Worm (Caenorhabditis elegans): Measurements from ENCODE around the gene F37A4.6.

ce11 chrIII:6681790-6682189, 23.8 kb upstream of the F37A4.6 start:
- TF ChIP-seq nhr-12 (tag; optimal IDR thresholded peaks at IDR 0.05) = no peak
- TF ChIP-seq skn-1 (tag; optimal IDR thresholded peaks at IDR 0.05) = no peak
- TF ChIP-seq tbx-2 (tag; optimal IDR thresholded peaks at IDR 0.05) = no peak
- TF ChIP-seq unc-62 (GFP tag; optimal IDR thresholded peaks at IDR 0.05) = no peak
- TF ChIP-seq nhr-11 (tag; optimal IDR thresholded peaks at IDR 0.05) = no peak
- no peak for TF ChIP-seq mdl-1 (tag; optimal IDR thresholded peaks at IDR 0.05)
- TF ChIP-seq elt-1 (tag; optimal IDR thresholded peaks at IDR 0.05) = no peak
- no peak for TF ChIP-seq nhr-237 (tag; optimal IDR thresholded peaks at IDR 0.05)
- peak; percentile 79 for TF ChIP-seq fkh-10 (GFP tag; optimal IDR thresholded peaks at IDR 0.05)
- TF ChIP-seq ama-1 (optimal IDR thresholded peaks at IDR 0.05) = no peak
- no peak for TF ChIP-seq aly-2 (tag; optimal IDR thresholded peaks at IDR 0.05)
- no peak for TF ChIP-seq pqm-1 (tag; optimal IDR thresholded peaks at IDR 0.05)
